Worm (Caenorhabditis elegans): ENCODE data around the gene lgc-41.

lgc-41 gene

ce11 chrX:10505193-10505592 is 51.1 kb downstream of the lgc-41 start:
- peak; percentile 85 for TF ChIP-seq lsy-2 (tag; optimal IDR thresholded peaks at IDR 0.05)
- no peak for TF ChIP-seq flh-1 (GFP tag; optimal IDR thresholded peaks at IDR 0.05)
- TF ChIP-seq mep-1 (tag; optimal IDR thresholded peaks at IDR 0.05) = no peak

- TF ChIP-seq nhr-237 (tag; optimal IDR thresholded peaks at IDR 0.05) = no peak
- TF ChIP-seq ceh-39 (tag; optimal IDR thresholded peaks at IDR 0.05) = no peak
- TF ChIP-seq ztf-11 (tag; optimal IDR thresholded peaks at IDR 0.05) = no peak
- TF ChIP-seq cnd-1 (tag; optimal IDR thresholded peaks at IDR 0.05) = peak; percentile 54
- no peak for TF ChIP-seq snpc-4 (tag; optimal IDR thresholded peaks at IDR 0.05)
- no peak for TF ChIP-seq ham-2 (GFP tag; optimal IDR thresholded peaks at IDR 0.05)
- TF ChIP-seq mls-2 (tag; optimal IDR thresholded peaks at IDR 0.05) = no peak
- TF ChIP-seq unc-62 (GFP tag; optimal IDR thresholded peaks at IDR 0.05) = peak; percentile 8
- TF ChIP-seq bed-3 (GFP tag; optimal IDR thresholded peaks at IDR 0.05) = no peak
- TF ChIP-seq sptf-1 (tag; optimal IDR thresholded peaks at IDR 0.05) = no peak
- TF ChIP-seq nhr-12 (tag; optimal IDR thresholded peaks at IDR 0.05) = no peak
- no peak for TF ChIP-seq sem-2 (GFP tag; optimal IDR thresholded peaks at IDR 0.05)
- TF ChIP-seq tbx-8 (GFP tag; optimal IDR thresholded peaks at IDR 0.05) = no peak
- TF ChIP-seq M03D4.4 (tag; optimal IDR thresholded peaks at IDR 0.05) = no peak
- no peak for TF ChIP-seq drap-1 (GFP tag; optimal IDR thresholded peaks at IDR 0.05)
- TF ChIP-seq nhr-2 (tag; optimal IDR thresholded peaks at IDR 0.05) = peak; percentile 83
- no peak for TF ChIP-seq nhr-28 (tag; optimal IDR thresholded peaks at IDR 0.05)
- no peak for TF ChIP-seq ces-1 (GFP tag; optimal IDR thresholded peaks at IDR 0.05)
- TF ChIP-seq flh-1 (GFP tag; optimal IDR thresholded peaks at IDR 0.05) = no peak
- TF ChIP-seq lin-32 (GFP tag; optimal IDR thresholded peaks at IDR 0.05) = no peak
- TF ChIP-seq lsy-2 (tag; optimal IDR thresholded peaks at IDR 0.05) = no peak
- no peak for TF ChIP-seq nhr-76 (tag; optimal IDR thresholded peaks at IDR 0.05)
- TF ChIP-seq zip-8 (tag; optimal IDR thresholded peaks at IDR 0.05) = peak; percentile 39
- TF ChIP-seq unc-120 (tag; optimal IDR thresholded peaks at IDR 0.05; ENCODE audit: poor library complexity, severe bottlenecking) = no peak
- peak; percentile 46 for TF ChIP-seq elt-1 (tag; optimal IDR thresholded peaks at IDR 0.05; ENCODE audit: borderline replicate concordance, insufficient read depth)
- TF ChIP-seq lin-13 (tag; optimal IDR thresholded peaks at IDR 0.05) = no peak
- no peak for TF ChIP-seq mab-5 (tag; optimal IDR thresholded peaks at IDR 0.05)
- TF ChIP-seq pha-4 (tag; optimal IDR thresholded peaks at IDR 0.05) = no peak
- no peak for TF ChIP-seq hlh-1 (tag; optimal IDR thresholded peaks at IDR 0.05)
- no peak for TF ChIP-seq ceh-43 (GFP tag; optimal IDR thresholded peaks at IDR 0.05)
Measured at ce11 chrX:10507971-10508370, 53.9 kb downstream of the lgc-41 start.

All from whole organism, mixed stage, embryonic.